Worm (Caenorhabditis elegans) whole organism, young adult: ENCODE results near the gene msp-76.
A peak's percentile ranks its signal among the peaks of the same experiment; 100 is the strongest.

ENCODE experiments used
- Y53G8AR.9 ChIP-seq: fragments of 200-800 bp; sonication (Bioruptor generic); conservative IDR thresholded peaks from 2 replicates; pipeline ENCODE4 v1.3.6; 2022; ENCODE audit warnings: missing genetic modification reagents, missing genetic modification characterization, missing compliant biosample characterization
- Y79H2A.3 ChIP-seq: fragments of 200-800 bp; sonication (Bioruptor generic); conservative IDR thresholded peaks from 2 replicates; pipeline ENCODE4 v1.3.6; 2022; ENCODE audit warnings: missing genetic modification reagents, missing genetic modification characterization, missing compliant biosample characterization
- Y95B8A.8 ChIP-seq: fragments of 200-800 bp; sonication (Bioruptor generic); IDR thresholded peaks from 2 replicates; pipeline ENCODE4 v1.3.6; 2022; ENCODE audit warnings: missing genetic modification reagents, missing genetic modification characterization, missing compliant biosample characterization
- die-1 ChIP-seq: sonication (generic microtip); optimal IDR thresholded peaks from 2 replicates; lab custom pipeline; 2016; ENCODE audit warnings: missing genotype, mild to moderate bottlenecking, missing genetic modification characterization, missing compliant biosample characterization
- egl-44 ChIP-seq: fragments of 200-800 bp; sonication (Bioruptor generic); IDR thresholded peaks from 2 replicates; pipeline ENCODE4 v1.3.6; 2022; ENCODE audit warnings: missing genetic modification reagents, missing genetic modification characterization, missing compliant biosample characterization
- madf-10 ChIP-seq: sonication (generic microtip); optimal IDR thresholded peaks from 2 replicates; lab custom pipeline; 2016; ENCODE audit warnings: mild to moderate bottlenecking, missing genetic modification characterization, missing compliant biosample characterization
- nhr-80 ChIP-seq: sonication (generic microtip); optimal IDR thresholded peaks from 2 replicates; lab custom pipeline; 2016; ENCODE audit warnings: missing genetic modification characterization, missing compliant biosample characterization
- pha-4 ChIP-seq: fragments of 150-350 bp; sonication (generic microtip); optimal IDR thresholded peaks from 2 replicates; lab custom pipeline; 2014; ENCODE audit warnings: missing biosample characterization, missing genetic modification reagents, missing genetic modification characterization
- ztf-22 ChIP-seq: fragments of 200-800 bp; sonication (Bioruptor generic); optimal IDR thresholded peaks from 2 replicates; lab custom pipeline; 2018; ENCODE audit warnings: mild to moderate bottlenecking, missing genetic modification characterization, moderate library complexity, missing compliant biosample characterization

DNA sequence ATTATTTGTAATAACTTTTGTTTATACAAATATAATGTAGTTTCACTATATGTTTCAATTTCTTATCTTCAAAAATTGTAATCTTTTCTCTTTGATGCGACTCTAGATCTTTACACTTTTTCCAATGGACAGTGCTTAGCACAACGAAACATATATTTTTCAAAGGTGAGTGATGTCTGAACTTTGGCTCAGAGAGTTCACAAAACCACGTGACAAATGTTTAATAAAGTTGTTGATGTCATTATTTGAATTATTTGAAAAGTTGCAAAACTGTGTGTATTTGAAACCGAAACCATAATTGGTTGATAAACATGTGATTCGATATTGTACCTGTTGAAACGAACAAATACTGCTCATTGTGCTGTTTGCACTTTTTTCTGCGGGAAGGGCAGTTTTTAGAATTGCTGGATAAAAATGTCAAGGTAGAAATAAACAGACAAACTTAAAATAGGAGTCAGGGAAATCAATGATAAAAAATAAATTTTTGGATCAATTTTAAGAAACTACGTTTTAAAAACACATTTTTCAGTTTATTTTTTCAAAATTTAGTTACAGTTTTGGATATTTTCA is 20.6 kb upstream of the msp-76 start:
- TF ChIP-seq Y53G8AR.9: no peak
- TF ChIP-seq die-1 (tag; lab: Kevin White, UChicago): no peak
- no peak for TF ChIP-seq Y79H2A.3 (GFP tag; lab: Robert Waterston, UW)
- TF ChIP-seq ztf-22: no peak
- no peak for TF ChIP-seq egl-44 (GFP tag; lab: Robert Waterston, UW)
- peak; percentile 79 for TF ChIP-seq pha-4
- no peak for TF ChIP-seq madf-10 (tag; lab: Kevin White, UChicago)
- TF ChIP-seq Y95B8A.8 (GFP tag; lab: Robert Waterston, UW): no peak
- peak; percentile 46 for TF ChIP-seq nhr-80 (tag; lab: Kevin White, UChicago)
